Worm (Caenorhabditis elegans): ENCODE results near the gene npp-16.

DNA sequence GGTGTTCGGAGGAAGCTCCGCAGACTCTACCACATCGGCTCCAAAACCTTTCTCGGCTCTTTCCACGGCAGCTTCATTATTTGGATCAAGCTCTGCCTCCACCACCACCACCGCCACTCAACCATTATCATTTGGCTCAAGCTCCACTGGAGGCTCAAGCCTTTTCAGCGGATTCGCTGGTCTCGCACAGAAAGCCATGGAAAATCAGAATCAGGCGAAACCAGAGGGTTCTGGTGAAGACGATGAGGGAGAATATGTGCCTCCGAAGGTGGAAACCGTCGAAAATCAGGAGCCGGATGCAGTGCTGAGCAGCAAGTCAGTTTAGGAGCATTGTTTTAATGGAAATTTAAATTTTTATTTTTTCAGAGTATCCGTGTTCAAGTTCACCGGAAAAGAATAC lies 1.4 kb downstream of the npp-16 start:
- no peak for TF ChIP-seq flt-1 (GFP tag; IDR thresholded peaks at IDR 0.05)
- peak; percentile 39; the same call in 1 of the 2 replicates for TF ChIP-seq pes-1 (GFP tag; IDR thresholded peaks at IDR 0.05)
- no peak for TF ChIP-seq hnd-1 (tag; optimal IDR thresholded peaks at IDR 0.05)
- peak; percentile 9 for TF ChIP-seq B0310.2 (tag; optimal IDR thresholded peaks at IDR 0.05)
- no peak for TF ChIP-seq hmbx-1 (tag; optimal IDR thresholded peaks at IDR 0.05)
- no peak for TF ChIP-seq ama-1 (optimal IDR thresholded peaks at IDR 0.05)
- TF ChIP-seq ceh-36 (tag; optimal IDR thresholded peaks at IDR 0.05) = no peak
- TF ChIP-seq sea-1 (GFP tag; conservative IDR thresholded peaks at IDR 0.05) = no peak
- TF ChIP-seq ets-7 (tag; optimal IDR thresholded peaks at IDR 0.05) = no peak
